Fruit fly (Drosophila melanogaster) whole organism, embryonic: Measurements from ENCODE around the gene CG31174.

ENCODE experiments used
- Adf1 ChIP-seq: fragments of 200-800 bp; sonication (Bioruptor generic); IDR thresholded peaks from 2 replicates; pipeline ENCODE4 v1.3.6; 2022; ENCODE audit warnings: missing biosample characterization, missing genetic modification characterization
- CG10959 ChIP-seq: fragments of 200-800 bp; sonication (Bioruptor generic); IDR thresholded peaks from 2 replicates; pipeline ENCODE4 v1.3.6; 2022; ENCODE audit warnings: missing biosample characterization, missing genetic modification characterization
- CG10979 ChIP-seq: fragments of 200-800 bp; sonication (Bioruptor generic); optimal IDR thresholded peaks from 2 replicates; lab custom pipeline; 2018; ENCODE audit warnings: missing biosample characterization, mild to moderate bottlenecking, missing genetic modification characterization, moderate library complexity
- CG12942 ChIP-seq: fragments of 200-800 bp; sonication (Bioruptor generic); optimal IDR thresholded peaks from 3 replicates; lab custom pipeline; 2016; ENCODE audit warnings: missing biosample characterization, missing genetic modification characterization
- CG15269 ChIP-seq: fragments of 200-800 bp; sonication (Bioruptor generic); optimal IDR thresholded peaks from 2 replicates; lab custom pipeline; 2018; ENCODE audit warnings: missing biosample characterization, mild to moderate bottlenecking, missing genetic modification characterization, moderate library complexity
- CG2120 ChIP-seq: fragments of 200-800 bp; sonication (Bioruptor generic); optimal IDR thresholded peaks from 3 replicates; lab custom pipeline; 2016; ENCODE audit warnings: missing biosample characterization, missing genetic modification characterization
- CG4328 ChIP-seq: fragments of 200-800 bp; sonication (Bioruptor generic); optimal IDR thresholded peaks from 3 replicates; lab custom pipeline; 2017; ENCODE audit warnings: missing biosample characterization, missing genetic modification reagents, missing genetic modification characterization
- CG4730 ChIP-seq: fragments of 200-800 bp; sonication (Bioruptor generic); IDR thresholded peaks from 2 replicates; pipeline ENCODE4 v1.3.6; 2022; ENCODE audit warnings: missing biosample characterization, missing genetic modification characterization
- CG6854 ChIP-seq: fragments of 200-800 bp; sonication (Bioruptor generic); optimal IDR thresholded peaks from 3 replicates; lab custom pipeline; 2017; ENCODE audit warnings: missing biosample characterization, mild to moderate bottlenecking, missing genetic modification characterization
- CG8290 ChIP-seq, 3 experiments: fragments of 200-800 bp; sonication (Bioruptor generic); optimal IDR thresholded peaks; 2 replicates each; lab custom pipeline; 2016 to 2019; ENCODE audit warnings: missing biosample characterization in 3 of 3, missing genetic modification characterization in 3 of 3, mild to moderate bottlenecking in 2 of 3, moderate library complexity in 1 of 3
- CG9215 ChIP-seq: fragments of 200-800 bp; sonication (Bioruptor generic); IDR thresholded peaks from 2 replicates; pipeline ENCODE4 v1.3.6; 2022; ENCODE audit warnings: missing biosample characterization, missing genetic modification characterization
- Deaf1 ChIP-seq: fragments of 200-800 bp; optimal IDR thresholded peaks from 3 replicates; lab custom pipeline; 2019; ENCODE audit warnings: missing biosample characterization, mild to moderate bottlenecking, missing genetic modification characterization, moderate library complexity
- Doc2 ChIP-seq: fragments of 200-800 bp; sonication (Bioruptor generic); IDR thresholded peaks from 2 replicates; pipeline ENCODE4 v1.3.6; 2022; ENCODE audit warnings: missing biosample characterization, missing genetic modification characterization
- Med ChIP-seq: fragments of 200-800 bp; sonication (Bioruptor generic); peaks from one replicate; lab custom pipeline; 2016; ENCODE audit warnings: missing biosample characterization, missing genetic modification characterization, mild to moderate bottlenecking, inconsistent platforms, moderate library complexity
- Nf-YA ChIP-seq: fragments of 200-800 bp; sonication (Bioruptor generic); IDR thresholded peaks from 2 replicates; pipeline ENCODE4 v1.3.6; 2022; ENCODE audit warnings: missing biosample characterization, missing genetic modification characterization
- Taf1 ChIP-seq: fragments of 200-800 bp; sonication (Bioruptor generic); IDR thresholded peaks from 2 replicates; pipeline ENCODE4 v1.3.6; 2022; ENCODE audit warnings: missing biosample characterization, missing genetic modification characterization
- disco-r ChIP-seq: fragments of 200-800 bp; sonication (Bioruptor generic); optimal IDR thresholded peaks from 2 replicates; lab custom pipeline; 2016; ENCODE audit warnings: missing biosample characterization, missing genetic modification characterization
- gem ChIP-seq: fragments of 200-800 bp; sonication (Bioruptor generic); optimal IDR thresholded peaks from 2 replicates; lab custom pipeline; 2019; ENCODE audit warnings: missing biosample characterization, mild to moderate bottlenecking, missing genetic modification characterization, moderate library complexity
- gfzf ChIP-seq: fragments of 200-800 bp; sonication (Bioruptor generic); optimal IDR thresholded peaks from 2 replicates; lab custom pipeline; 2016; ENCODE audit warnings: missing biosample characterization, mild to moderate bottlenecking, missing genetic modification characterization, moderate library complexity
- grn ChIP-seq: fragments of 200-800 bp; sonication (Bioruptor generic); optimal IDR thresholded peaks from 3 replicates; lab custom pipeline; 2017; ENCODE audit warnings: missing biosample characterization, missing genetic modification characterization
- gt ChIP-seq: fragments of 200-800 bp; sonication (Bioruptor generic); IDR thresholded peaks from 2 replicates; pipeline ENCODE4 v1.3.6; 2022; ENCODE audit warnings: missing biosample characterization, missing genetic modification characterization
- kah ChIP-seq: fragments of 200-800 bp; sonication (Bioruptor generic); optimal IDR thresholded peaks from 2 replicates; lab custom pipeline; 2018; ENCODE audit warnings: missing biosample characterization, mild to moderate bottlenecking, missing genetic modification characterization
- lilli ChIP-seq: fragments of 200-800 bp; sonication (Bioruptor generic); optimal IDR thresholded peaks from 3 replicates; lab custom pipeline; 2016; ENCODE audit warnings: missing biosample characterization, missing genetic modification characterization
- lov ChIP-seq, 2 experiments: fragments of 200-800 bp in 1 of 2; fragments of >200 bp in 1 of 2; sonication (Bioruptor generic) in 1 of 2; IDR thresholded peaks in 1 of 2; optimal IDR thresholded peaks in 1 of 2; 2 replicates in 1 of 2; 3 replicates in 1 of 2; pipeline versions ENCODE4 v1.3.6 to Lab custom; 2017 to 2022; ENCODE audit warnings: missing biosample characterization in 1 of 2, missing genetic modification characterization in 1 of 2
- luna ChIP-seq: fragments of 200-800 bp; sonication (Bioruptor generic); optimal IDR thresholded peaks from 2 replicates; lab custom pipeline; 2016; ENCODE audit warnings: missing biosample characterization, missing genetic modification characterization
- nom ChIP-seq: fragments of 200-800 bp; sonication (Bioruptor generic); optimal IDR thresholded peaks from 2 replicates; lab custom pipeline; 2017; ENCODE audit warnings: missing biosample characterization, missing genetic modification characterization, mild to moderate bottlenecking, moderate library complexity, missing genetic modification reagents
- pan ChIP-seq, 4 experiments: fragments of >200 bp in 3 of 4; fragments of 200-800 bp in 1 of 4; sonication (Bioruptor generic) in 1 of 4; optimal IDR thresholded peaks in 3 of 4; IDR thresholded peaks in 1 of 4; 2 replicates each; pipeline versions ENCODE4 v1.3.6 to Lab custom; 2017 to 2022; ENCODE audit warnings: missing biosample characterization in 2 of 4, missing genetic modification characterization in 2 of 4, mixed read lengths in 1 of 4
- peb ChIP-seq: fragments of 200-800 bp; sonication (Bioruptor generic); IDR thresholded peaks from 2 replicates; pipeline ENCODE4 v1.3.6; 2022; ENCODE audit warnings: missing biosample characterization, missing genetic modification characterization
- sens-2 ChIP-seq: fragments of 200-800 bp; sonication (Bioruptor generic); IDR thresholded peaks from 2 replicates; pipeline ENCODE4 v1.3.6; 2022; ENCODE audit warnings: missing biosample characterization, missing genetic modification characterization
- tll ChIP-seq, 2 experiments: fragments of 200-800 bp in 1 of 2; fragments of >200 bp in 1 of 2; sonication (Bioruptor generic) in 1 of 2; optimal IDR thresholded peaks; 2 replicates each; lab custom pipeline; 2017 to 2019; ENCODE audit warnings: missing biosample characterization in 2 of 2, missing genetic modification characterization in 2 of 2, mild to moderate bottlenecking in 1 of 2, moderate library complexity in 1 of 2
- unpg ChIP-seq: fragments of 200-800 bp; sonication (Bioruptor generic); optimal IDR thresholded peaks from 3 replicates; lab custom pipeline; 2018; ENCODE audit warnings: missing biosample characterization, mild to moderate bottlenecking, missing genetic modification characterization, moderate library complexity

The CG31174 gene

dm6 chr3R:21847438-21847837, 21.9 kb downstream of the CG31174 start (continued):
- TF ChIP-seq grn (GFP tag; lab: Kevin White, UChicago) = peak; percentile 36
- TF ChIP-seq CG10979 (tag; lab: Kevin White, UChicago) = no peak
- no peak for TF ChIP-seq Adf1 (GFP tag; lab: Robert Waterston, UW)
- TF ChIP-seq, all 482 proteins: peak for 8

- TF ChIP-seq CG4730 (GFP tag; lab: Robert Waterston, UW) (no peak), CG9215 (GFP tag; lab: Robert Waterston, UW) (no peak), sens-2 (GFP tag; lab: Robert Waterston, UW) (no peak), CG2120 (GFP tag; lab: Kevin White, UChicago) (no peak), disco-r (no peak)
- TF ChIP-seq, all 482 proteins: peak for 0
Observed at dm6 chr3R:21846559-21846958, 22.8 kb downstream of the CG31174 start, which contains the start of gene Gr93d. Gene Gr93d (minus strand): TSS chr3R:21846659.

dm6 chr3R:21845165-21845564, 24.1 kb downstream of the CG31174 start, which contains the start of gene Gr93c:
Gene Gr93c (minus strand): TSS chr3R:21845265.
- TF ChIP-seq Nf-YA (no peak), CG8290 (GFP tag; optimal IDR thresholded peaks at IDR 0.05; lab: Kevin White, UChicago) (no peak), CG8290 (tag; optimal IDR thresholded peaks at IDR 0.05; lab: Kevin White, UChicago) (no peak), peb (GFP tag; lab: Robert Waterston, UW) (no peak), sens-2 (GFP tag; lab: Robert Waterston, UW) (no peak), Med (no peak), Doc2 (no peak)

dm6 chr3R:21843665-21844064, 25.6 kb downstream of the CG31174 start, which contains the start of gene Gr93b:
Gene Gr93b (minus strand): TSS chr3R:21843765.
- TF ChIP-seq CG10959 (GFP tag; lab: Robert Waterston, UW) (no peak), CG15269 (no peak), kah (GFP tag; lab: Kevin White, UChicago) (no peak), CG4328 (GFP tag; lab: Kevin White, UChicago) (no peak), nom (GFP tag; lab: Kevin White, UChicago) (no peak), Deaf1 (no peak), Taf1 (no peak), gem (no peak), pan (optimal IDR thresholded peaks at IDR 0.05; lab: Kevin White, UChicago) (no peak), pan (GFP tag; optimal IDR thresholded peaks at IDR 0.05 in 1 of 2, IDR thresholded peaks at IDR 0.05 in 1 of 2) (no peak), gfzf (GFP tag; lab: Kevin White, UChicago) (no peak), gt (GFP tag; lab: Robert Waterston, UW) (no peak), CG6854 (GFP tag; lab: Kevin White, UChicago) (no peak), CG12942 (GFP tag; lab: Kevin White, UChicago) (no peak), lov (optimal IDR thresholded peaks at IDR 0.05; lab: Kevin White, UChicago) (no peak), lov (GFP tag; IDR thresholded peaks at IDR 0.05; lab: Robert Waterston, UW) (no peak), lilli (GFP tag; lab: Kevin White, UChicago) (no peak), unpg (no peak), tll (GFP tag; optimal IDR thresholded peaks at IDR 0.05; lab: Kevin White, UChicago) (no peak), luna (no peak)
